Fruit fly (Drosophila melanogaster) whole organism: ENCODE measurements around the gene CheB38b.

ENCODE experiments used
- CG8478 ChIP-seq: fragments of >200 bp; optimal IDR thresholded peaks from 2 replicates; lab custom pipeline; 2018; ENCODE audit warnings: inconsistent platforms
- Dll ChIP-seq: fragments of >200 bp; optimal IDR thresholded peaks from 2 replicates; lab custom pipeline; 2017
- pan ChIP-seq: fragments of >200 bp; optimal IDR thresholded peaks from 2 replicates; lab custom pipeline; 2017
- usp ChIP-seq: fragments of >200 bp; optimal IDR thresholded peaks from 2 replicates; lab custom pipeline; 2017; ENCODE audit warnings: missing biosample characterization, missing genetic modification characterization, mixed read lengths

DNA sequence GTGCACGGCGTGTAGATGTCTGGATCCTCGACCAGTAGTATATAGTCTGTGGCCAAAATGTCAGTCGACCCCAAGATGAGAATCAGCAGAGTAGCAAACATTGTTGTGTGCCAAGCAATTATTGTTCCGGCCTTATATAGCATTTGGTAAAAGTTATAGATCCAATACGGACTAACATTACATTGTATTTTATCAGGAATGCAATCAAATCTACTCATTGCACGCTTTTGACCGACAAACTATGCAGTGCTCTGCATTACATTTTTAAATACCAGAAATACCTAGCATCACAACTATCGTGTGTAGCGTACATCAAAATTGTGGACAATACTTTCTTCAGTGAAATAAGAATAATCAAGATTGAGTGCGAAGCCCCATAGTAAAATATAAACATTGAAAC lies 3.7 kb upstream of the CheB38b start, which contains the start of gene CheB38c:
- TF ChIP-seq CG8478 (lab: Kevin White, UChicago) = no peak
- TF ChIP-seq pan (lab: Kevin White, UChicago) = no peak
- TF ChIP-seq usp (GFP tag; lab: Kevin White, UChicago) = no peak
- TF ChIP-seq Dll = no peak
